Worm (Caenorhabditis elegans) whole organism, L3 larva: ENCODE results near the gene srsy-2.

ENCODE experiments used
- aly-2 ChIP-seq: fragments of 150-350 bp; optimal IDR thresholded peaks from 2 replicates; lab custom pipeline; 2014; ENCODE audit warnings: missing biosample characterization, missing genetic modification characterization
- ama-1 ChIP-seq: fragments of 150-350 bp; optimal IDR thresholded peaks from 2 replicates; lab custom pipeline; 2018
- egl-5 ChIP-seq: fragments of 150-350 bp; optimal IDR thresholded peaks from 2 replicates; lab custom pipeline; 2017; ENCODE audit warnings: missing biosample characterization, missing genetic modification reagents, missing genetic modification characterization, inconsistent platforms
- elt-1 ChIP-seq: fragments of 150-350 bp; optimal IDR thresholded peaks from 2 replicates; lab custom pipeline; 2014; ENCODE audit warnings: missing biosample characterization, missing genetic modification characterization
- elt-2 ChIP-seq: sonication (generic microtip); optimal IDR thresholded peaks from 2 replicates; lab custom pipeline; 2016; ENCODE audit warnings: missing genetic modification reagents, mild to moderate bottlenecking, missing genetic modification characterization, missing compliant biosample characterization
- fkh-10 ChIP-seq: sonication (generic microtip); optimal IDR thresholded peaks from 2 replicates; lab custom pipeline; 2017; ENCODE audit warnings: missing biosample characterization, missing genetic modification reagents, missing genetic modification characterization
- fos-1 ChIP-seq: fragments of 150-350 bp; optimal IDR thresholded peaks from 2 replicates; lab custom pipeline; 2014; ENCODE audit warnings: missing biosample characterization, missing genetic modification characterization
- hmg-11 ChIP-seq: sonication (generic microtip); optimal IDR thresholded peaks from 2 replicates; lab custom pipeline; 2016; ENCODE audit warnings: missing genetic modification characterization, missing compliant biosample characterization
- lin-39 ChIP-seq: fragments of 150-350 bp; optimal IDR thresholded peaks from 2 replicates; lab custom pipeline; 2018; ENCODE audit warnings: missing biosample characterization, missing genetic modification reagents, missing genetic modification characterization
- lsy-12 ChIP-seq: sonication (generic microtip); optimal IDR thresholded peaks from 2 replicates; lab custom pipeline; 2016; ENCODE audit warnings: mild to moderate bottlenecking, missing genetic modification characterization, missing compliant biosample characterization
- nfya-1 ChIP-seq: sonication (generic microtip); optimal IDR thresholded peaks from 2 replicates; lab custom pipeline; 2017; ENCODE audit warnings: missing genetic modification characterization, mild to moderate bottlenecking, missing compliant biosample characterization, antibody characterized with exemption, moderate library complexity; ENCODE audit not compliant: insufficient read depth
- nhr-237 ChIP-seq: fragments of 150-350 bp; optimal IDR thresholded peaks from 2 replicates; lab custom pipeline; 2014; ENCODE audit warnings: missing biosample characterization, missing genetic modification characterization
- nhr-25 ChIP-seq: sonication (generic microtip); optimal IDR thresholded peaks from 2 replicates; lab custom pipeline; 2017; ENCODE audit warnings: missing biosample characterization, missing genetic modification characterization
- nhr-43 ChIP-seq: sonication (generic microtip); optimal IDR thresholded peaks from 2 replicates; lab custom pipeline; 2016; ENCODE audit warnings: mild to moderate bottlenecking, missing genetic modification characterization, missing compliant biosample characterization; ENCODE audit not compliant: poor library complexity, severe bottlenecking
- pha-4 ChIP-seq: fragments of 150-350 bp; optimal IDR thresholded peaks from 2 replicates; lab custom pipeline; 2014; ENCODE audit warnings: missing biosample characterization, missing genetic modification reagents, missing genetic modification characterization
- pqm-1 ChIP-seq: fragments of 150-350 bp; optimal IDR thresholded peaks from 2 replicates; lab custom pipeline; 2017; ENCODE audit warnings: missing biosample characterization, missing genetic modification characterization, inconsistent platforms
- tbx-2 ChIP-seq: sonication (generic microtip); optimal IDR thresholded peaks from 2 replicates; lab custom pipeline; 2016; ENCODE audit warnings: mild to moderate bottlenecking, missing genetic modification characterization, missing compliant biosample characterization
- unc-39 ChIP-seq: sonication (generic microtip); optimal IDR thresholded peaks from 4 replicates; lab custom pipeline; 2017; ENCODE audit warnings: missing biosample characterization, missing genetic modification characterization
- zag-1 ChIP-seq: fragments of 150-350 bp; optimal IDR thresholded peaks from 2 replicates; lab custom pipeline; 2014; ENCODE audit warnings: missing biosample characterization, missing genetic modification characterization
- ztf-11 ChIP-seq: fragments of 150-350 bp; optimal IDR thresholded peaks from 2 replicates; lab custom pipeline; 2014; ENCODE audit warnings: missing biosample characterization, missing genetic modification characterization

The srsy-2 gene

ce11 chrII:6179531-6179930 lies 47.4 kb downstream of the srsy-2 start, which contains the start of gene F40H3.1:
Gene F40H3.1 (plus strand): TSS chrII:6179831.
- TF ChIP-seq zag-1 (tag; lab: Kevin White, UChicago), result no peak
- TF ChIP-seq nhr-237 (tag; lab: Kevin White, UChicago), result no peak
- no peak for TF ChIP-seq unc-39 (tag; lab: Kevin White, UChicago)
- TF ChIP-seq ama-1 (lab: Kevin White, UChicago), result no peak
- no peak for TF ChIP-seq pha-4
- TF ChIP-seq nhr-43 (tag; lab: Kevin White, UChicago), result no peak
- no peak for TF ChIP-seq nhr-25 (tag; lab: Kevin White, UChicago)
- no peak for TF ChIP-seq ztf-11 (tag; lab: Kevin White, UChicago)
- TF ChIP-seq aly-2 (tag; lab: Kevin White, UChicago), result no peak
- TF ChIP-seq fos-1 (tag; lab: Kevin White, UChicago), result no peak
- TF ChIP-seq elt-2 (tag; lab: Kevin White, UChicago), result no peak

ce11 chrII:6178743-6179129 lies 48.2 kb downstream of the srsy-2 start:
- TF ChIP-seq hmg-11 (tag; lab: Kevin White, UChicago), result no peak
- TF ChIP-seq pha-4, result peak; percentile 83
- TF ChIP-seq pqm-1 (tag; lab: Kevin White, UChicago), result no peak
- TF ChIP-seq ztf-11 (tag; lab: Kevin White, UChicago), result no peak
- no peak for TF ChIP-seq nfya-1 (tag; lab: Kevin White, UChicago)

- TF ChIP-seq elt-2 (tag; lab: Kevin White, UChicago), result peak; percentile 90
- peak; percentile 71 for TF ChIP-seq pqm-1 (tag; lab: Kevin White, UChicago)
- TF ChIP-seq pha-4, result peak; percentile 27
- TF ChIP-seq nhr-25 (tag; lab: Kevin White, UChicago), result peak; percentile 20
- TF ChIP-seq lsy-12, result no peak
These were observed 48.7 kb downstream of the srsy-2 start for ce11 chrII:6177975-6178742.

DNA sequence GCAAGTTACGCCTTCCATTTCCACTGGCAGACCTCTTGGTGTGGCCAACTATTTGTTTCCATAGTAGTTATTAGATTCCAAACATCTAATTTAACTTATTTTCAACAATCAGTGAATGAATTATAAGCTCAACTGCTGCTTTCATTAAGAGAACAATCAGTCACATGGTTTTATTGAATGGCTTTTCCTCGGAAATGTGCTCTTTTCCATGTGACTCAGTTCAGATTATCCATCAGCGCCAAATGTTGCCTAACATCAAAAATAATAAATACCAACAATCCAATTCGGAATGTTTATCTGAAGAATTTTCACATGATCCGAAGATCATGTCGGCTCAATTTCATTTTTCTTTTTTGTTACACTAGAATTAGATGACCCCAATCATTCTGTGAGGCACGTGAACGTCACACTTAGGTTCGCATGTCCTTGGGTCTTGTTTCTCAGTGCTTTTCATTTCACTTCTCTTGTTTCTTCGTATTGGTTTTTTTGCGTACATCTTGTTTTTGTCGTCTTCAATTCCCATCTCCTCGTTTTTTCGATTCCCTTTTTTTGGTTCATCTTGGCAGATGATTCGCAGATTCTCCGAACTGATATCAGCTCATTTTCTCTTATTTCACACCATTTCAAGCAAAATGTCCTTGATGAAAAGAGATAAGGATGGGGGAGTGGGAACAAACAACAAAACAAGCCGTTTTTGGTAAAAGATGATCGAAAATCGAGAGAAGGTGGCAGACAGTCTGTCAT lies 50.6 kb downstream of the srsy-2 start:
- TF ChIP-seq fkh-10 (GFP tag; lab: Kevin White, UChicago) (no peak), nhr-25 (tag; lab: Kevin White, UChicago) (peak; percentile 54), tbx-2 (no peak), elt-1 (peak; percentile 99), egl-5 (peak; percentile 66), pha-4 (no peak)

DNA sequence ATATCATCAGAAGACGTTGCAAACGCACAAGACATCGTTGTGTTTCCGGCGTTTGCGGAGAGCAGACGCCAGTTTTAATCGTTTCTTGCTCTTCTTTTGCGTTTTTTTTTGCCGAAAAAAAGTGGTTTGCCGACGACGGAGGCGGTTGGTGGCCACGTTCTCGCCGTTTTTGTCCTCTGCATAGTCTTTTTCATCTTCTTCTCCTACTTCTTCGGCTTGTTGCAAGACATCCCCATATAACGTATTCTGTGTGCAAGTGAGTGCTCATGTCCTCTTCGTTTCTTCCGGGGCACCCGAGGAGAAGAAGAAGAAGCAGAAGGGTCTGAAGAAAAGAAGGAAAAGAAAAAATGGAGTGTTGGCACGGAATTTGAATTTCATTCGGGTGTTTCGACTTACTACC lies 51.9 kb downstream of the srsy-2 start:
- TF ChIP-seq nfya-1 (tag; lab: Kevin White, UChicago) (peak; percentile 26), hmg-11 (tag; lab: Kevin White, UChicago) (peak; percentile 20), elt-1 (no peak), lin-39 (tag; lab: Kevin White, UChicago) (peak; percentile 31)
